Worm (Caenorhabditis elegans) whole organism, late embryonic: ENCODE data around the gene Y94H6A.7.

Experiments used
- ceh-19 ChIP-seq: fragments of 200-800 bp; sonication (Bioruptor generic); optimal IDR thresholded peaks from 2 replicates; lab custom pipeline; 2018; ENCODE audit warnings: mild to moderate bottlenecking, missing genetic modification characterization, missing compliant biosample characterization
- ceh-2 ChIP-seq: sonication (generic microtip); optimal IDR thresholded peaks from 2 replicates; lab custom pipeline; 2016; ENCODE audit warnings: missing genotype, missing genetic modification characterization, missing compliant biosample characterization
- ceh-31 ChIP-seq: sonication (generic microtip); optimal IDR thresholded peaks from 2 replicates; lab custom pipeline; 2016; ENCODE audit warnings: missing genetic modification characterization, missing compliant biosample characterization
- ceh-34 ChIP-seq: sonication (generic microtip); optimal IDR thresholded peaks from 2 replicates; lab custom pipeline; 2016; ENCODE audit warnings: mild to moderate bottlenecking, missing genetic modification characterization, missing compliant biosample characterization
- ceh-9 ChIP-seq: sonication (generic microtip); optimal IDR thresholded peaks from 2 replicates; lab custom pipeline; 2016; ENCODE audit warnings: mild to moderate bottlenecking, missing genetic modification characterization, inconsistent platforms, missing compliant biosample characterization
- dve-1 ChIP-seq: sonication (generic microtip); optimal IDR thresholded peaks from 2 replicates; lab custom pipeline; 2017; ENCODE audit warnings: antibody characterized with exemption, mild to moderate bottlenecking, missing genetic modification characterization, missing compliant biosample characterization
- fkh-10 ChIP-seq: fragments of 150-350 bp; optimal IDR thresholded peaks from 2 replicates; lab custom pipeline; 2014; ENCODE audit warnings: missing biosample characterization, missing genetic modification reagents, missing genetic modification characterization
- nfya-1 ChIP-seq: sonication (generic microtip); optimal IDR thresholded peaks from 2 replicates; lab custom pipeline; 2017; ENCODE audit warnings: missing genetic modification characterization, mild to moderate bottlenecking, missing compliant biosample characterization, antibody characterized with exemption, moderate library complexity
- pha-4 ChIP-seq: fragments of 150-350 bp; optimal IDR thresholded peaks from 2 replicates; lab custom pipeline; 2018; ENCODE audit warnings: missing biosample characterization, missing genetic modification reagents, missing genetic modification characterization
- pqm-1 ChIP-seq: sonication (generic microtip); optimal IDR thresholded peaks from 2 replicates; lab custom pipeline; 2016; ENCODE audit warnings: missing genetic modification characterization, missing compliant biosample characterization
- sox-2 ChIP-seq: fragments of 200-800 bp; sonication (Bioruptor generic); IDR thresholded peaks from 2 replicates; pipeline ENCODE4 v1.3.6; 2022; ENCODE audit warnings: missing genetic modification reagents, missing genetic modification characterization, missing compliant biosample characterization
- tbx-2 ChIP-seq: sonication (generic microtip); optimal IDR thresholded peaks from 2 replicates; lab custom pipeline; 2016; ENCODE audit warnings: missing genetic modification characterization, missing compliant biosample characterization

- TF ChIP-seq ceh-2 (no peak), pqm-1 (tag; lab: Kevin White, UChicago) (no peak), nfya-1 (tag; lab: Kevin White, UChicago) (no peak), dve-1 (tag; lab: Kevin White, UChicago) (no peak), pha-4 (no peak), tbx-2 (tag; lab: Kevin White, UChicago) (no peak), ceh-31 (tag; lab: Kevin White, UChicago) (no peak), ceh-19 (GFP tag; lab: Kevin White, UChicago) (no peak), sox-2 (GFP tag; lab: Robert Waterston, UW) (no peak), ceh-9 (no peak), fkh-10 (GFP tag; lab: Kevin White, UChicago) (no peak), ceh-34 (tag; lab: Kevin White, UChicago) (no peak)
Observed at ce11 chrIV:2762380-2762779, 46.0 kb upstream of the Y94H6A.7 start, which contains the start of gene Y54G2A.77.
